Worm (Caenorhabditis elegans): Measurements from ENCODE around the gene T22B2.2.

The T22B2.2 gene

ce11 chrX:3931350-3931749 is 11.1 kb downstream of the T22B2.2 start, which contains the start of gene adt-3:
Gene adt-3 (plus strand): TSS chrX:3931650.
- TF ChIP-seq T22C8.4 (GFP tag; IDR thresholded peaks at IDR 0.05) (no peak), tab-1 (GFP tag; IDR thresholded peaks at IDR 0.05) (no peak), ztf-29 (GFP tag; IDR thresholded peaks at IDR 0.05) (no peak), ztf-23 (GFP tag; IDR thresholded peaks at IDR 0.05) (no peak), med-1 (GFP tag; optimal IDR thresholded peaks at IDR 0.05; ENCODE audit: insufficient read depth) (no peak), cog-1 (tag; optimal IDR thresholded peaks at IDR 0.05) (no peak), flt-1 (GFP tag; IDR thresholded peaks at IDR 0.05) (no peak), ref-1 (GFP tag; conservative IDR thresholded peaks at IDR 0.05) (no peak), klf-2 (GFP tag; conservative IDR thresholded peaks at IDR 0.05) (no peak)

ce11 chrX:3932694-3933093 is 12.5 kb downstream of the T22B2.2 start:
- TF ChIP-seq tab-1 (GFP tag; IDR thresholded peaks at IDR 0.05) (no peak), ztf-23 (GFP tag; IDR thresholded peaks at IDR 0.05) (no peak), T22C8.4 (GFP tag; IDR thresholded peaks at IDR 0.05) (no peak), flt-1 (GFP tag; IDR thresholded peaks at IDR 0.05) (no peak), med-1 (GFP tag; optimal IDR thresholded peaks at IDR 0.05; ENCODE audit: insufficient read depth) (no peak), ref-1 (GFP tag; conservative IDR thresholded peaks at IDR 0.05) (no peak), cog-1 (tag; optimal IDR thresholded peaks at IDR 0.05) (no peak), ztf-29 (GFP tag; IDR thresholded peaks at IDR 0.05) (no peak), klf-2 (GFP tag; conservative IDR thresholded peaks at IDR 0.05) (no peak)

ce11 chrX:3937483-3937882 is 17.3 kb downstream of the T22B2.2 start:
- TF ChIP-seq ztf-29 (GFP tag; IDR thresholded peaks at IDR 0.05) (no peak), med-1 (GFP tag; optimal IDR thresholded peaks at IDR 0.05; ENCODE audit: insufficient read depth) (no peak), klf-2 (GFP tag; conservative IDR thresholded peaks at IDR 0.05) (no peak), tab-1 (GFP tag; IDR thresholded peaks at IDR 0.05) (no peak), T22C8.4 (GFP tag; IDR thresholded peaks at IDR 0.05) (no peak), ref-1 (GFP tag; conservative IDR thresholded peaks at IDR 0.05) (no peak), cog-1 (tag; optimal IDR thresholded peaks at IDR 0.05) (no peak), ztf-23 (GFP tag; IDR thresholded peaks at IDR 0.05) (no peak)

ce11 chrX:3937884-3938283 is 17.7 kb downstream of the T22B2.2 start:
- no peak for TF ChIP-seq tab-1 (GFP tag; IDR thresholded peaks at IDR 0.05)
- no peak for TF ChIP-seq cog-1 (tag; optimal IDR thresholded peaks at IDR 0.05)

- TF ChIP-seq T22C8.4 (GFP tag; IDR thresholded peaks at IDR 0.05), result no peak
- no peak for TF ChIP-seq ztf-29 (GFP tag; IDR thresholded peaks at IDR 0.05)
- TF ChIP-seq cog-1 (tag; optimal IDR thresholded peaks at IDR 0.05), result no peak
- no peak for TF ChIP-seq ref-1 (GFP tag; conservative IDR thresholded peaks at IDR 0.05)
- no peak for TF ChIP-seq klf-2 (GFP tag; conservative IDR thresholded peaks at IDR 0.05)
- TF ChIP-seq ztf-23 (GFP tag; IDR thresholded peaks at IDR 0.05), result no peak
- no peak for TF ChIP-seq tab-1 (GFP tag; IDR thresholded peaks at IDR 0.05)
- no peak for TF ChIP-seq med-1 (GFP tag; optimal IDR thresholded peaks at IDR 0.05; ENCODE audit: insufficient read depth)
- TF ChIP-seq flt-1 (GFP tag; IDR thresholded peaks at IDR 0.05), result no peak
Observed at ce11 chrX:3938950-3939349, 18.7 kb downstream of the T22B2.2 start, which contains the start of gene T19D2.3. Gene T19D2.3 (plus strand): TSS chrX:3939250.

ce11 chrX:3942267-3942666 is 22.1 kb downstream of the T22B2.2 start, which contains the start of gene T19D2.13:
Gene T19D2.13 (minus strand): TSS chrX:3942367.
- TF ChIP-seq klf-2 (GFP tag; conservative IDR thresholded peaks at IDR 0.05) (no peak), ztf-23 (GFP tag; IDR thresholded peaks at IDR 0.05) (no peak), cog-1 (tag; optimal IDR thresholded peaks at IDR 0.05) (no peak), ztf-29 (GFP tag; IDR thresholded peaks at IDR 0.05) (no peak), flt-1 (GFP tag; IDR thresholded peaks at IDR 0.05) (no peak), med-1 (GFP tag; optimal IDR thresholded peaks at IDR 0.05; ENCODE audit: insufficient read depth) (no peak), tab-1 (GFP tag; IDR thresholded peaks at IDR 0.05) (no peak), ref-1 (GFP tag; conservative IDR thresholded peaks at IDR 0.05) (no peak), T22C8.4 (GFP tag; IDR thresholded peaks at IDR 0.05) (no peak)

- TF ChIP-seq T22C8.4 (GFP tag; IDR thresholded peaks at IDR 0.05), result no peak
- TF ChIP-seq klf-2 (GFP tag; conservative IDR thresholded peaks at IDR 0.05), result no peak
Observed at ce11 chrX:3943213-3943612, 23.0 kb downstream of the T22B2.2 start, which contains the start of gene ptp-4A2. Gene ptp-4A2 (minus strand): TSS chrX:3943313.

- TF ChIP-seq cog-1 (tag; optimal IDR thresholded peaks at IDR 0.05) (no peak), klf-2 (GFP tag; conservative IDR thresholded peaks at IDR 0.05) (no peak), ref-1 (GFP tag; conservative IDR thresholded peaks at IDR 0.05) (no peak)
Observed at ce11 chrX:3944073-3944472, 23.9 kb downstream of the T22B2.2 start.

- no peak for TF ChIP-seq med-1 (GFP tag; optimal IDR thresholded peaks at IDR 0.05; ENCODE audit: insufficient read depth)
- no peak for TF ChIP-seq tab-1 (GFP tag; IDR thresholded peaks at IDR 0.05)
- TF ChIP-seq flt-1 (GFP tag; IDR thresholded peaks at IDR 0.05), result no peak
- TF ChIP-seq cog-1 (tag; optimal IDR thresholded peaks at IDR 0.05), result no peak
- TF ChIP-seq ztf-23 (GFP tag; IDR thresholded peaks at IDR 0.05), result no peak
- no peak for TF ChIP-seq ref-1 (GFP tag; conservative IDR thresholded peaks at IDR 0.05)
- TF ChIP-seq T22C8.4 (GFP tag; IDR thresholded peaks at IDR 0.05), result no peak
- TF ChIP-seq ztf-29 (GFP tag; IDR thresholded peaks at IDR 0.05), result no peak
Observed at ce11 chrX:3944961-3945587, 24.9 kb downstream of the T22B2.2 start.

ce11 chrX:3945681-3946080 is 25.5 kb downstream of the T22B2.2 start:
- TF ChIP-seq T22C8.4 (GFP tag; IDR thresholded peaks at IDR 0.05), result no peak
- TF ChIP-seq cog-1 (tag; optimal IDR thresholded peaks at IDR 0.05), result peak; percentile 8
- TF ChIP-seq klf-2 (GFP tag; conservative IDR thresholded peaks at IDR 0.05), result 0 out of 2 replicates have a peak, but pooled peaks have one; percentile 34
- TF ChIP-seq ztf-23 (GFP tag; IDR thresholded peaks at IDR 0.05), result no peak
